Worm (Caenorhabditis elegans) whole organism, L4 larva: ENCODE measurements around the gene ceh-89.

ENCODE experiments used
- F10B5.3 ChIP-seq: sonication (generic microtip); optimal IDR thresholded peaks from 2 replicates; lab custom pipeline; 2016; ENCODE audit warnings: mild to moderate bottlenecking, missing genetic modification characterization, missing compliant biosample characterization
- F44E2.7 ChIP-seq: fragments of 200-800 bp; sonication (Bioruptor generic); IDR thresholded peaks from 2 replicates; pipeline ENCODE4 v2.1.2; 2022; ENCODE audit warnings: missing genetic modification characterization, missing compliant biosample characterization
- Y105C5A.15 ChIP-seq: fragments of 200-800 bp; sonication (Bioruptor generic); IDR thresholded peaks from 2 replicates; pipeline ENCODE4 v1.3.6; 2022; ENCODE audit warnings: missing genetic modification characterization, missing compliant biosample characterization
- Y5F2A.4 ChIP-seq: fragments of 200-800 bp; sonication (Bioruptor generic); optimal IDR thresholded peaks from 2 replicates; lab custom pipeline; 2018; ENCODE audit warnings: mild to moderate bottlenecking, missing genetic modification characterization, missing compliant biosample characterization
- aly-2 ChIP-seq: sonication (generic microtip); optimal IDR thresholded peaks from 2 replicates; lab custom pipeline; 2018; ENCODE audit warnings: missing biosample characterization, missing genetic modification characterization
- ceh-28 ChIP-seq: fragments of 150-350 bp; optimal IDR thresholded peaks from 2 replicates; lab custom pipeline; 2014; ENCODE audit warnings: missing biosample characterization, missing genetic modification reagents, missing genetic modification characterization
- ceh-32 ChIP-seq: sonication (generic microtip); optimal IDR thresholded peaks from 2 replicates; lab custom pipeline; 2016; ENCODE audit warnings: mild to moderate bottlenecking, missing genetic modification characterization, missing compliant biosample characterization; ENCODE audit not compliant: poor library complexity
- cey-2 ChIP-seq: sonication (generic microtip); optimal IDR thresholded peaks from 3 replicates; lab custom pipeline; 2017; ENCODE audit warnings: missing genetic modification characterization, mild to moderate bottlenecking, missing compliant biosample characterization, antibody characterized with exemption, borderline replicate concordance; ENCODE audit not compliant: insufficient read depth
- ctbp-1 ChIP-seq: fragments of 200-800 bp; sonication (Bioruptor generic); IDR thresholded peaks from 2 replicates; pipeline ENCODE4 v1.3.6; 2022; ENCODE audit warnings: missing genetic modification reagents, missing genetic modification characterization, missing compliant biosample characterization
- daf-16 ChIP-seq, 3 experiments: sonication (generic microtip); optimal IDR thresholded peaks; 2 replicates each; lab custom pipeline; 2016 to 2017; ENCODE audit warnings: missing genetic modification characterization in 3 of 3, missing genetic modification reagents in 3 of 3, mild to moderate bottlenecking in 2 of 3, missing compliant biosample characterization in 2 of 3, missing biosample characterization in 1 of 3, moderate library complexity in 1 of 3
- dmd-8 ChIP-seq: fragments of 200-800 bp; sonication (Bioruptor generic); IDR thresholded peaks from 2 replicates; pipeline ENCODE4 v1.3.6; 2022; ENCODE audit warnings: missing genetic modification characterization, missing compliant biosample characterization
- duxl-1 ChIP-seq: sonication (generic microtip); optimal IDR thresholded peaks from 2 replicates; lab custom pipeline; 2016; ENCODE audit warnings: mild to moderate bottlenecking, missing genetic modification characterization, moderate library complexity, missing compliant biosample characterization; ENCODE audit not compliant: poor library complexity
- dve-1 ChIP-seq: sonication (generic microtip); optimal IDR thresholded peaks from 2 replicates; lab custom pipeline; 2017; ENCODE audit warnings: antibody characterized with exemption, mild to moderate bottlenecking, missing genetic modification characterization, missing compliant biosample characterization; ENCODE audit not compliant: insufficient read depth
- hif-1 ChIP-seq, 2 experiments: sonication (generic microtip); optimal IDR thresholded peaks; 2 replicates each; lab custom pipeline; 2016 to 2017; ENCODE audit warnings: missing compliant biosample characterization in 2 of 2, missing genetic modification characterization in 2 of 2, missing genetic modification reagents in 2 of 2, missing genotype in 2 of 2, mild to moderate bottlenecking in 1 of 2
- hlh-11 ChIP-seq: fragments of 200-800 bp; sonication (Bioruptor generic); optimal IDR thresholded peaks from 2 replicates; lab custom pipeline; 2018; ENCODE audit warnings: mild to moderate bottlenecking, missing genetic modification characterization, missing compliant biosample characterization
- hmg-1.1 ChIP-seq: fragments of 200-800 bp; sonication (Bioruptor generic); IDR thresholded peaks from 2 replicates; pipeline ENCODE4 v1.3.6; 2022; ENCODE audit warnings: missing genetic modification reagents, missing genetic modification characterization, missing compliant biosample characterization
- jun-1 ChIP-seq: fragments of 150-350 bp; optimal IDR thresholded peaks from 2 replicates; lab custom pipeline; 2014; ENCODE audit warnings: missing biosample characterization, missing genetic modification reagents, missing genetic modification characterization
- lim-7 ChIP-seq: fragments of 200-800 bp; sonication (Bioruptor generic); IDR thresholded peaks from 2 replicates; pipeline ENCODE4 v1.3.6; 2022; ENCODE audit warnings: missing genetic modification characterization, missing compliant biosample characterization
- lin-13 ChIP-seq: fragments of 150-350 bp; optimal IDR thresholded peaks from 2 replicates; lab custom pipeline; 2014; ENCODE audit warnings: missing biosample characterization, missing genetic modification reagents, missing genetic modification characterization
- mdl-1 ChIP-seq, 2 experiments: fragments of 150-350 bp in 1 of 2; sonication (generic microtip) in 1 of 2; optimal IDR thresholded peaks; 2 replicates each; lab custom pipeline; 2014 to 2017; ENCODE audit warnings: missing biosample characterization in 2 of 2, missing genetic modification characterization in 2 of 2
- mes-2 ChIP-seq: sonication (generic microtip); optimal IDR thresholded peaks from 2 replicates; lab custom pipeline; 2016; ENCODE audit warnings: missing genotype, mild to moderate bottlenecking, missing genetic modification characterization, missing compliant biosample characterization; ENCODE audit not compliant: poor library complexity, severe bottlenecking
- mxl-2 ChIP-seq: fragments of 200-800 bp; sonication (Bioruptor generic); conservative IDR thresholded peaks from 2 replicates; pipeline ENCODE4 v1.3.6; 2022; ENCODE audit warnings: missing genetic modification reagents, missing genetic modification characterization, missing compliant biosample characterization
- nhr-102 ChIP-seq: sonication (generic microtip); optimal IDR thresholded peaks from 2 replicates; lab custom pipeline; 2016; ENCODE audit warnings: mild to moderate bottlenecking, missing genetic modification characterization, moderate library complexity, missing compliant biosample characterization
- nhr-111 ChIP-seq: fragments of 200-800 bp; sonication (Bioruptor generic); optimal IDR thresholded peaks from 2 replicates; lab custom pipeline; 2018; ENCODE audit warnings: mild to moderate bottlenecking, missing genetic modification characterization, missing compliant biosample characterization
- nhr-237 ChIP-seq: sonication (generic microtip); optimal IDR thresholded peaks from 2 replicates; lab custom pipeline; 2017; ENCODE audit warnings: missing biosample characterization, missing genetic modification characterization
- nhr-25 ChIP-seq: sonication (generic microtip); optimal IDR thresholded peaks from 2 replicates; lab custom pipeline; 2017; ENCODE audit warnings: missing genetic modification characterization, mild to moderate bottlenecking, missing compliant biosample characterization, antibody characterized with exemption, moderate library complexity, borderline replicate concordance; ENCODE audit not compliant: insufficient read depth
- nhr-76 ChIP-seq: fragments of 150-350 bp; optimal IDR thresholded peaks from 2 replicates; lab custom pipeline; 2014; ENCODE audit warnings: missing biosample characterization, missing genetic modification characterization
- nhr-77 ChIP-seq: fragments of 150-350 bp; optimal IDR thresholded peaks from 2 replicates; lab custom pipeline; 2014; ENCODE audit warnings: missing biosample characterization, missing genetic modification characterization
- php-3 ChIP-seq: fragments of 200-800 bp; sonication (Bioruptor generic); IDR thresholded peaks from 2 replicates; pipeline ENCODE4 v1.3.6; 2022; ENCODE audit warnings: missing genetic modification reagents, missing genetic modification characterization, missing compliant biosample characterization
- rbr-2 ChIP-seq: sonication (generic microtip); optimal IDR thresholded peaks from 2 replicates; lab custom pipeline; 2016; ENCODE audit warnings: missing genotype, missing genetic modification characterization, missing compliant biosample characterization
- sdz-12 ChIP-seq: fragments of 200-800 bp; sonication (Bioruptor generic); optimal IDR thresholded peaks from 2 replicates; lab custom pipeline; 2018; ENCODE audit warnings: mild to moderate bottlenecking, missing genetic modification characterization, missing compliant biosample characterization
- skn-1 ChIP-seq: fragments of 150-350 bp; optimal IDR thresholded peaks from 2 replicates; lab custom pipeline; 2014; ENCODE audit warnings: missing biosample characterization, missing genetic modification characterization
- snpc-1.2 ChIP-seq: fragments of 200-800 bp; sonication (Bioruptor generic); IDR thresholded peaks from 2 replicates; pipeline ENCODE4 v1.3.6; 2022; ENCODE audit warnings: missing genetic modification reagents, missing genetic modification characterization, missing compliant biosample characterization
- spr-1 ChIP-seq: sonication (generic microtip); optimal IDR thresholded peaks from 2 replicates; lab custom pipeline; 2016; ENCODE audit warnings: mild to moderate bottlenecking, missing genetic modification characterization, missing compliant biosample characterization
- spr-3 ChIP-seq: fragments of 200-800 bp; sonication (Bioruptor generic); optimal IDR thresholded peaks from 2 replicates; lab custom pipeline; 2018; ENCODE audit warnings: mild to moderate bottlenecking, missing genetic modification characterization, missing compliant biosample characterization
- unc-39 ChIP-seq: sonication (generic microtip); optimal IDR thresholded peaks from 2 replicates; lab custom pipeline; 2017; ENCODE audit warnings: missing biosample characterization, missing genetic modification characterization
- unc-62 ChIP-seq, 3 experiments: fragments of 150-350 bp in 1 of 3; sonication (generic microtip); optimal IDR thresholded peaks in 2 of 3; peaks in 1 of 3; 1 replicate in 1 of 3; 2 replicates in 2 of 3; lab custom pipeline; 2014 to 2017; ENCODE audit warnings: missing biosample characterization in 3 of 3, missing genetic modification characterization in 3 of 3, missing genetic modification reagents in 3 of 3, missing genotype in 1 of 3
- vab-7 ChIP-seq: fragments of 200-800 bp; sonication (Bioruptor generic); IDR thresholded peaks from 2 replicates; pipeline ENCODE4 v1.3.6; 2022; ENCODE audit warnings: missing genetic modification reagents, missing genetic modification characterization, missing compliant biosample characterization
- zag-1 ChIP-seq: fragments of 150-350 bp; optimal IDR thresholded peaks from 2 replicates; lab custom pipeline; 2014; ENCODE audit warnings: missing biosample characterization, missing genetic modification characterization
- zip-2 ChIP-seq: fragments of 150-350 bp; optimal IDR thresholded peaks from 2 replicates; lab custom pipeline; 2014; ENCODE audit warnings: missing biosample characterization, missing genetic modification characterization

The ceh-89 gene

DNA sequence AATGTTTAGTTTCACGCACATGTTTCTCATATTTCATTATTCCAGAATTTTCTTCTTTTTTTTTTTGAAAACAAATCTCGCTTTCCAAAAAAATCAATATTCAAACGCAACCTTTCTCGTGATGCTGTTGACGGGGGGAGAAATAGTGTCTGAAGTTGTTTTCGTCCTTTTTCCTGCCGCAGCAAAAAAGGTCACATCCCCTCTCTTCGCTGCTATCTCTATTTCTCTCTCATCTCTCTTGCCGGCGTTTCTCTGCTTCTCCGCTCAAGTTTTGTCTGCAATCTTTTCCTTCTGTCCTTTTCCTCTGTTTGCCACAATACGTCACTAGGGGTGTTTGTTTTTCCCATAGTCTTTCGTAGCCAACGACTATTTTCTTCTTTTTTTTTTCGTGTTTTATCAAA, 5.0 kb downstream of the ceh-89 start (continued):
- TF ChIP-seq spr-3 (GFP tag; lab: Kevin White, UChicago) (no peak), rbr-2 (tag; lab: Kevin White, UChicago) (peak; percentile 80), Y105C5A.15 (no peak), php-3 (GFP tag; lab: Robert Waterston, UW) (no peak), Y5F2A.4 (GFP tag; lab: Kevin White, UChicago) (no peak), mes-2 (tag; lab: Kevin White, UChicago) (peak; percentile 66), jun-1 (tag; lab: Kevin White, UChicago) (no peak), skn-1 (tag; lab: Kevin White, UChicago) (no peak), dmd-8 (GFP tag; lab: Robert Waterston, UW) (no peak), ceh-32 (tag; lab: Kevin White, UChicago) (no peak), hlh-11 (tag; lab: Kevin White, UChicago) (peak; percentile 92), mxl-2 (no peak), cey-2 (tag; lab: Kevin White, UChicago) (no peak), aly-2 (tag; lab: Kevin White, UChicago) (no peak), nhr-25 (tag; lab: Kevin White, UChicago) (peak; percentile 46), zip-2 (tag; lab: Kevin White, UChicago) (peak; percentile 17), ceh-28 (tag; lab: Kevin White, UChicago) (peak; percentile 32), vab-7 (0 out of 2 replicates have a peak, but pooled peaks have one; percentile 21), mdl-1 (tag; optimal IDR thresholded peaks at IDR 0.05; lab: Kevin White, UChicago) (peak; percentile 63 to 89), zag-1 (no peak)

- no peak for TF ChIP-seq rbr-2 (tag; lab: Kevin White, UChicago)
Measured at ce11 chrX:14147400-14147799, 5.7 kb downstream of the ceh-89 start, which contains the start of gene akt-2. Gene akt-2 (plus strand): TSS chrX:14147700.

- TF ChIP-seq F44E2.7 (no peak), unc-62 (GFP tag; optimal IDR thresholded peaks at IDR 0.05 in 1 of 2; lab: Kevin White, UChicago) (peak in 1 of 2 experiments; percentile 90), unc-62 (tag; optimal IDR thresholded peaks at IDR 0.05; lab: Kevin White, UChicago) (no peak), nhr-102 (tag; lab: Kevin White, UChicago) (no peak), F10B5.3 (tag; lab: Kevin White, UChicago) (no peak)
- TF ChIP-seq, all 104 proteins: peak for 1
Measured at ce11 chrX:14152644-14153043, 10.9 kb downstream of the ceh-89 start.

DNA sequence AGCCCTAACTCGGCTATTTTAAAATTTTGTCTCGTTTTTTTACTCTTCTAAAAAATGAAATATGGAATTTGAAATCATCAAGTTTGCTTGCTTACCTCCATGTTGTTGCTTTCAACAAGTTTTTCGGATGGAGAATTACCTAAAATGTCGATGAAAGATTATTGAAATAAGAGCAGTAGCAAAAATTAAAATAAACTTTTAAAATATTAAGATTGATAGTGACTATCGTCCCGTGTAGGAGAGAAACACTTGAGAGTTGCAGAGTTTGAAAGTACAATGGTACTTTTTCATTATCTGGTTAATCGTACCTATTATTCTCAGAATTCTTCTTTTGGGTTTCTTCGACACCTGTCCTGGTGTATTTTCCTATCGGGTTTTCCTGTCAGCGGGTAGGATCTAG, 15.2 kb downstream of the ceh-89 start, which contains the start of gene ceh-90:
Gene ceh-90, minus strand, starts transcription at position 101 of the 400 bp plus-strand sequence.
- TF ChIP-seq nhr-76 (tag; lab: Kevin White, UChicago), result no peak
- no peak for TF ChIP-seq spr-1 (tag; lab: Kevin White, UChicago)
- no peak for TF ChIP-seq nhr-237 (tag; lab: Kevin White, UChicago)
- TF ChIP-seq unc-39 (tag; lab: Kevin White, UChicago), result no peak

DNA sequence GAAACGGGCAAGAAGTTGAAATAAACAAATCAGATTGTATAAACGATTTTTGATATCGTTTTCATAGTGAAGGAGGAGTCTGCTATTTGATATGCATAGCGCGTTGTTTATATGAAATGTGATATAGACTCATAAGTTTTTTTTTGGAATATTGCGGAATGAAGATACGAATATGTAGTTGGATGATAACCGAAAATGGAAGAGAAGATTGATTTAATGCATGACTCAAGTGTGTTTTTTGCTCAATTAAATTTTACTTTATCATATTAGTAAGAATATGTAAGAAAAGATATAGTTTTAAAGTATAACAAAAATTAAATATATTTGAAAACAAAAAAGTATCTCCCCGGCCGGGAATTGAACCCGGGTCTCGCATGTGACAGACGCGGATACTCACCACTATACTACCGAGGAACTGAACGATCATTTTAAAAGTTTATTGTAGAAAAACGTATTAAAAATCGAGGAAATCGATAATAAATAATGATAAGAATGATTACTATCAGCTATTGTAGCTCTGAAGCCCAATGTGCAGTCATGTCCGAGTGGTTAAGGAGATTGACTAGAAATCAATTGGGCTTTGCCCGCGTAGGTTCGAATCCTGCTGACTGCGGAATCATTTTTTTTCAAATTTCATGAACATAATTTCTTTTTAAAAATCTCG, 20.1 kb downstream of the ceh-89 start, which contains the start of gene lgc-25:
Gene lgc-25, minus strand, starts transcription at position 51 of the 664 bp plus-strand sequence.
- TF ChIP-seq lin-13 (GFP tag; lab: Kevin White, UChicago) (peak; percentile 17), dmd-8 (GFP tag; lab: Robert Waterston, UW) (0 out of 2 replicates have a peak, but pooled peaks have one; percentile 47), sdz-12 (GFP tag; lab: Kevin White, UChicago) (no peak), ctbp-1 (peak; percentile 62), mdl-1 (tag; optimal IDR thresholded peaks at IDR 0.05; lab: Kevin White, UChicago) (peak in 1 of 2 experiments; percentile 19), nhr-77 (tag; lab: Kevin White, UChicago) (peak; percentile 52), hif-1 (tag; optimal IDR thresholded peaks at IDR 0.05; lab: Kevin White, UChicago) (peak in 1 of 2 experiments; percentile 3), snpc-1.2 (GFP tag; lab: Robert Waterston, UW) (peak; percentile 77), nhr-111 (GFP tag; lab: Kevin White, UChicago) (no peak), daf-16 (GFP tag; optimal IDR thresholded peaks at IDR 0.05; lab: Kevin White, UChicago) (peak; percentile 47 to 81), daf-16 (tag; optimal IDR thresholded peaks at IDR 0.05; lab: Kevin White, UChicago) (peak; percentile 82), hmg-1.1 (GFP tag; lab: Robert Waterston, UW) (peak; percentile 28; the same call in 1 of the 2 replicates), duxl-1 (peak; percentile 59), dve-1 (peak; percentile 63), aly-2 (tag; lab: Kevin White, UChicago) (no peak), Y105C5A.15 (0 out of 2 replicates have a peak, but pooled peaks have one; percentile 21), lim-7 (GFP tag; lab: Robert Waterston, UW) (peak; percentile 81)
